Fruit fly (Drosophila melanogaster) whole organism, embryonic: Measurements from ENCODE around the gene Hacd1.

Experiments used
- Atf6 ChIP-seq: fragments of 200-800 bp; sonication (Bioruptor generic); IDR thresholded peaks from 2 replicates; pipeline ENCODE4 v1.3.6; 2022; ENCODE audit warnings: missing biosample characterization, missing genetic modification characterization
- Bdp1 ChIP-seq: fragments of 200-800 bp; sonication (Bioruptor generic); optimal IDR thresholded peaks from 3 replicates; lab custom pipeline; 2016; ENCODE audit warnings: missing biosample characterization, missing genetic modification characterization
- CG10267 ChIP-seq: fragments of 200-800 bp; sonication (Bioruptor generic); optimal IDR thresholded peaks from 2 replicates; lab custom pipeline; 2018; ENCODE audit warnings: missing biosample characterization, mild to moderate bottlenecking, missing genetic modification characterization, moderate library complexity
- CG11085 ChIP-seq: fragments of 200-800 bp; sonication (Bioruptor generic); IDR thresholded peaks from 2 replicates; pipeline ENCODE4 v1.3.6; 2022; ENCODE audit warnings: missing biosample characterization, missing genetic modification characterization
- CG13894 ChIP-seq: fragments of 200-800 bp; sonication (Bioruptor generic); optimal IDR thresholded peaks from 3 replicates; lab custom pipeline; 2018; ENCODE audit warnings: missing biosample characterization, mild to moderate bottlenecking, missing genetic modification characterization, moderate library complexity
- CG15479 ChIP-seq: fragments of 200-800 bp; sonication (Bioruptor generic); optimal IDR thresholded peaks from 3 replicates; lab custom pipeline; 2019; ENCODE audit warnings: missing biosample characterization, mild to moderate bottlenecking, missing genetic modification characterization, moderate library complexity
- CG15601 ChIP-seq: fragments of 200-800 bp; sonication (Bioruptor generic); optimal IDR thresholded peaks from 3 replicates; lab custom pipeline; 2019; ENCODE audit warnings: missing biosample characterization, mild to moderate bottlenecking, missing genetic modification characterization, moderate library complexity
- CG16815 ChIP-seq: fragments of 200-800 bp; sonication (Bioruptor generic); optimal IDR thresholded peaks from 3 replicates; lab custom pipeline; 2017; ENCODE audit warnings: missing biosample characterization, mild to moderate bottlenecking, missing genetic modification characterization
- CG17328 ChIP-seq: fragments of 200-800 bp; sonication (Bioruptor generic); IDR thresholded peaks from 2 replicates; pipeline ENCODE4 v1.3.6; 2022; ENCODE audit warnings: missing biosample characterization, missing genetic modification characterization
- CG17568 ChIP-seq: fragments of 200-800 bp; sonication (Bioruptor generic); optimal IDR thresholded peaks from 2 replicates; lab custom pipeline; 2018; ENCODE audit warnings: missing biosample characterization, mild to moderate bottlenecking, missing genetic modification characterization, moderate library complexity
- CG18764 ChIP-seq: fragments of 200-800 bp; sonication (Bioruptor generic); optimal IDR thresholded peaks from 3 replicates; lab custom pipeline; 2016; ENCODE audit warnings: missing biosample characterization, missing genetic modification characterization
- CG2120 ChIP-seq: fragments of 200-800 bp; sonication (Bioruptor generic); optimal IDR thresholded peaks from 3 replicates; lab custom pipeline; 2016; ENCODE audit warnings: missing biosample characterization, missing genetic modification characterization
- CG2129 ChIP-seq: fragments of 200-800 bp; sonication (Bioruptor generic); IDR thresholded peaks from 2 replicates; pipeline ENCODE4 v1.3.6; 2022; ENCODE audit warnings: missing biosample characterization, missing genetic modification characterization; ENCODE audit not compliant: partially characterized antibody
- CG3065 ChIP-seq: fragments of 200-800 bp; sonication (Bioruptor generic); optimal IDR thresholded peaks from 2 replicates; lab custom pipeline; 2016; ENCODE audit warnings: missing biosample characterization, missing genetic modification characterization
- CG4424 ChIP-seq: fragments of 200-800 bp; sonication (Bioruptor generic); optimal IDR thresholded peaks from 3 replicates; lab custom pipeline; 2016; ENCODE audit warnings: missing biosample characterization, missing genetic modification characterization
- CG6813 ChIP-seq: fragments of 200-800 bp; sonication (Bioruptor generic); optimal IDR thresholded peaks from 2 replicates; lab custom pipeline; 2017; ENCODE audit warnings: missing biosample characterization, missing genetic modification characterization, mild to moderate bottlenecking, moderate library complexity, missing genetic modification reagents
- CG7839 ChIP-seq: fragments of 200-800 bp; sonication (Bioruptor generic); optimal IDR thresholded peaks from 3 replicates; lab custom pipeline; 2018; ENCODE audit warnings: missing biosample characterization, mild to moderate bottlenecking, missing genetic modification characterization, moderate library complexity
- CG9215 ChIP-seq: fragments of 200-800 bp; sonication (Bioruptor generic); IDR thresholded peaks from 2 replicates; pipeline ENCODE4 v1.3.6; 2022; ENCODE audit warnings: missing biosample characterization, missing genetic modification characterization
- CHES-1-like ChIP-seq: fragments of 200-800 bp; sonication (Bioruptor generic); optimal IDR thresholded peaks from 2 replicates; lab custom pipeline; 2016; ENCODE audit warnings: missing biosample characterization, missing genetic modification characterization
- D ChIP-seq, 2 experiments: fragments of 200-800 bp in 1 of 2; fragments of >200 bp in 1 of 2; sonication (Bioruptor generic) in 1 of 2; optimal IDR thresholded peaks; 2 replicates in 1 of 2; 3 replicates in 1 of 2; lab custom pipeline; 2017; ENCODE audit warnings: mild to moderate bottlenecking in 1 of 2, missing biosample characterization in 1 of 2, missing genetic modification characterization in 1 of 2, missing genetic modification reagents in 1 of 2
- Fer3 ChIP-seq: fragments of 200-800 bp; sonication (Bioruptor generic); optimal IDR thresholded peaks from 2 replicates; lab custom pipeline; 2018; ENCODE audit warnings: missing biosample characterization, mild to moderate bottlenecking, missing genetic modification characterization, moderate library complexity
- Hr51 ChIP-seq, 2 experiments: fragments of 200-800 bp; sonication (Bioruptor generic); optimal IDR thresholded peaks; 2 replicates in 1 of 2; 3 replicates in 1 of 2; lab custom pipeline; 2016 to 2018; ENCODE audit warnings: missing biosample characterization in 2 of 2, missing genetic modification characterization in 2 of 2, mild to moderate bottlenecking in 1 of 2, moderate library complexity in 1 of 2
- Meics ChIP-seq: fragments of 200-800 bp; sonication (Bioruptor generic); optimal IDR thresholded peaks from 2 replicates; lab custom pipeline; 2017; ENCODE audit warnings: missing biosample characterization, mild to moderate bottlenecking, missing genetic modification characterization
- Myb ChIP-seq: fragments of 200-800 bp; sonication (Bioruptor generic); optimal IDR thresholded peaks from 2 replicates; lab custom pipeline; 2016; ENCODE audit warnings: missing biosample characterization, missing genetic modification characterization
- NC2β ChIP-seq: fragments of 200-800 bp; sonication (Bioruptor generic); optimal IDR thresholded peaks from 2 replicates; lab custom pipeline; 2016; ENCODE audit warnings: missing biosample characterization, missing genetic modification characterization
- NFAT ChIP-seq: fragments of 200-800 bp; sonication (Bioruptor generic); IDR thresholded peaks from 2 replicates; pipeline ENCODE4 v1.3.6; 2022; ENCODE audit warnings: missing biosample characterization, missing genetic modification characterization
- Nf-YC ChIP-seq: fragments of 200-800 bp; optimal IDR thresholded peaks from 3 replicates; lab custom pipeline; 2019; ENCODE audit warnings: missing biosample characterization, mild to moderate bottlenecking, missing genetic modification characterization, moderate library complexity
- Sox100B ChIP-seq: fragments of 200-800 bp; sonication (Bioruptor generic); optimal IDR thresholded peaks from 3 replicates; lab custom pipeline; 2018; ENCODE audit warnings: missing biosample characterization, mild to moderate bottlenecking, missing genetic modification characterization
- Sry-δ ChIP-seq: fragments of 200-800 bp; sonication (Bioruptor generic); optimal IDR thresholded peaks from 2 replicates; lab custom pipeline; 2016; ENCODE audit warnings: missing biosample characterization, missing genetic modification characterization
- Stat92E ChIP-seq, 3 experiments: fragments of >200 bp in 2 of 3; fragments of 200-800 bp in 1 of 3; sonication (Bioruptor generic) in 1 of 3; optimal IDR thresholded peaks; 2 replicates each; lab custom pipeline; 2017 to 2019; ENCODE audit warnings: missing biosample characterization in 3 of 3, missing genetic modification characterization in 3 of 3, mild to moderate bottlenecking in 1 of 3, moderate library complexity in 1 of 3
- TFAM ChIP-seq: fragments of 200-800 bp; sonication (Bioruptor generic); optimal IDR thresholded peaks from 2 replicates; lab custom pipeline; 2017; ENCODE audit warnings: missing biosample characterization, missing genetic modification characterization, inconsistent platforms
- Taf1 ChIP-seq: fragments of 200-800 bp; sonication (Bioruptor generic); IDR thresholded peaks from 2 replicates; pipeline ENCODE4 v1.3.6; 2022; ENCODE audit warnings: missing biosample characterization, missing genetic modification characterization
- Xrp1 ChIP-seq: fragments of 200-800 bp; sonication (Bioruptor generic); IDR thresholded peaks from 2 replicates; pipeline ENCODE4 v1.3.6; 2022; ENCODE audit warnings: missing biosample characterization, missing genetic modification characterization
- corto ChIP-seq: fragments of 200-800 bp; sonication (Bioruptor generic); optimal IDR thresholded peaks from 2 replicates; lab custom pipeline; 2016; ENCODE audit warnings: missing biosample characterization, mild to moderate bottlenecking, missing genetic modification characterization, moderate library complexity
- crc ChIP-seq: fragments of 200-800 bp; sonication (Bioruptor generic); optimal IDR thresholded peaks from 2 replicates; lab custom pipeline; 2016; ENCODE audit warnings: missing biosample characterization, missing genetic modification characterization
- danr ChIP-seq: fragments of 200-800 bp; sonication (Bioruptor generic); IDR thresholded peaks from 2 replicates; pipeline ENCODE4 v1.3.6; 2022; ENCODE audit warnings: missing biosample characterization, missing genetic modification characterization
- ewg ChIP-seq: fragments of 200-800 bp; sonication (Bioruptor generic); optimal IDR thresholded peaks from 3 replicates; lab custom pipeline; 2017; ENCODE audit warnings: mild to moderate bottlenecking, missing biosample characterization, missing genetic modification reagents, missing genetic modification characterization
- fru ChIP-seq: fragments of >200 bp; optimal IDR thresholded peaks from 2 replicates; lab custom pipeline; 2017
- gt ChIP-seq: fragments of 200-800 bp; sonication (Bioruptor generic); IDR thresholded peaks from 2 replicates; pipeline ENCODE4 v1.3.6; 2022; ENCODE audit warnings: missing biosample characterization, missing genetic modification characterization
- ham ChIP-seq: fragments of 200-800 bp; sonication (Bioruptor generic); IDR thresholded peaks from 2 replicates; pipeline ENCODE4 v1.3.6; 2022; ENCODE audit warnings: missing biosample characterization, missing genetic modification characterization
- inv ChIP-seq: fragments of 200-800 bp; sonication (Bioruptor generic); IDR thresholded peaks from 2 replicates; pipeline ENCODE4 v1.3.6; 2022; ENCODE audit warnings: missing biosample characterization, missing genetic modification characterization; ENCODE audit not compliant: partially characterized antibody
- kay ChIP-seq: fragments of 200-800 bp; sonication (Bioruptor generic); optimal IDR thresholded peaks from 2 replicates; lab custom pipeline; 2016; ENCODE audit warnings: missing biosample characterization, missing genetic modification characterization
- klu ChIP-seq: fragments of 200-800 bp; sonication (Bioruptor generic); IDR thresholded peaks from 2 replicates; pipeline ENCODE4 v1.3.6; 2022; ENCODE audit warnings: missing biosample characterization, missing genetic modification characterization
- nau ChIP-seq: fragments of 200-800 bp; sonication (Bioruptor generic); optimal IDR thresholded peaks from 3 replicates; lab custom pipeline; 2017; ENCODE audit warnings: missing biosample characterization, mild to moderate bottlenecking, missing genetic modification characterization, missing genetic modification reagents
- pan ChIP-seq, 4 experiments: fragments of >200 bp in 3 of 4; fragments of 200-800 bp in 1 of 4; sonication (Bioruptor generic) in 1 of 4; optimal IDR thresholded peaks in 3 of 4; IDR thresholded peaks in 1 of 4; 2 replicates each; pipeline versions ENCODE4 v1.3.6 to Lab custom; 2017 to 2022; ENCODE audit warnings: missing biosample characterization in 2 of 4, missing genetic modification characterization in 2 of 4, mixed read lengths in 1 of 4
- pb ChIP-seq: fragments of 200-800 bp; sonication (Bioruptor generic); optimal IDR thresholded peaks from 3 replicates; lab custom pipeline; 2016; ENCODE audit warnings: missing biosample characterization, missing genetic modification characterization
- ranshi ChIP-seq: fragments of 200-800 bp; sonication (Bioruptor generic); IDR thresholded peaks from 2 replicates; pipeline ENCODE4 v1.3.6; 2022; ENCODE audit warnings: missing biosample characterization, missing genetic modification characterization
- sens-2 ChIP-seq: fragments of 200-800 bp; sonication (Bioruptor generic); IDR thresholded peaks from 2 replicates; pipeline ENCODE4 v1.3.6; 2022; ENCODE audit warnings: missing biosample characterization, missing genetic modification characterization
- slou ChIP-seq: fragments of 200-800 bp; sonication (Bioruptor generic); optimal IDR thresholded peaks from 3 replicates; lab custom pipeline; 2016; ENCODE audit warnings: missing biosample characterization, missing genetic modification characterization
- stc ChIP-seq: fragments of 200-800 bp; sonication (Bioruptor generic); IDR thresholded peaks from 2 replicates; pipeline ENCODE4 v1.3.6; 2022; ENCODE audit warnings: missing biosample characterization, missing genetic modification characterization

Hacd1 gene

DNA sequence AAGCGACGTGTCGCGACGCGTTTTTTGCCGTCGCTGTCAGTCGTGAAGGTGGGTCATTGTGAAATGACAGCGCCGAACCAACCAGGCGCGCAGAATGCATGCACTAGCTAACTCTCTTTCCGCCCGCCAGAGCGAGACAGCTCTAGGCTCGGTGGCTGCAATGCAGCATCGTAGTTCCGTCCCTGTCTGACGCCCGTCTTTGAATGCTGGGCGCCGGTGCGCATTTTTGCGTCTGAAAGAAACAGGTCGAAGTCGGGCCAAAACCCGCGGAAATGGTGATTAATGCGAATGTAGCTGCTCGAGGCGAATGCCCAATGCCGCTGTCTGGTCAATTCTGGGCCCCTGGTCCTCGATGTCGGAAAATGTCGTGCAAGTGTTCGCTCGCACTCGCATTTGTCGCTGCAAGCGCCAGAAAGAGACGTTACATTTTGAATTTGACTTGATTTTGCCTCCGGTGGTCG is 5.3 kb upstream of the Hacd1 start (continued):
- TF ChIP-seq kay (peak; percentile 89), CG15601 (peak; percentile 93), CG15479 (GFP tag; lab: Kevin White, UChicago) (peak; percentile 100), TFAM (GFP tag; lab: Kevin White, UChicago) (no peak), CG13894 (tag; lab: Kevin White, UChicago) (peak; percentile 96), CG10267 (tag; lab: Kevin White, UChicago) (no peak), ranshi (GFP tag; lab: Robert Waterston, UW) (no peak), danr (GFP tag; lab: Robert Waterston, UW) (no peak), CG2129 (GFP tag; lab: Robert Waterston, UW) (no peak), Meics (GFP tag; lab: Kevin White, UChicago) (no peak), NFAT (no peak), Taf1 (GFP tag; lab: Robert Waterston, UW) (no peak), CG6813 (GFP tag; lab: Kevin White, UChicago) (peak; percentile 50), fru (lab: Kevin White, UChicago) (no peak), slou (GFP tag; lab: Kevin White, UChicago) (no peak), CHES-1-like (peak; percentile 45), Nf-YC (tag; lab: Kevin White, UChicago) (peak; percentile 98), Fer3 (tag; lab: Kevin White, UChicago) (peak; percentile 24), stc (GFP tag; lab: Robert Waterston, UW) (no peak), crc (GFP tag; lab: Kevin White, UChicago) (no peak), Atf6 (GFP tag; lab: Robert Waterston, UW) (no peak), CG17568 (peak; percentile 63), Stat92E (GFP tag; optimal IDR thresholded peaks at IDR 0.05; lab: Kevin White, UChicago) (peak in 1 of 3 experiments; percentile 97), pb (GFP tag; lab: Kevin White, UChicago) (peak; percentile 87), nau (GFP tag; lab: Kevin White, UChicago) (peak; percentile 84), Sox100B (GFP tag; lab: Kevin White, UChicago) (peak; percentile 35), Myb (GFP tag; lab: Kevin White, UChicago) (peak; percentile 89), pan (optimal IDR thresholded peaks at IDR 0.05; lab: Kevin White, UChicago) (no peak), pan (GFP tag; optimal IDR thresholded peaks at IDR 0.05 in 1 of 2, IDR thresholded peaks at IDR 0.05 in 1 of 2) (no peak), CG16815 (GFP tag; lab: Kevin White, UChicago) (no peak), sens-2 (GFP tag; lab: Robert Waterston, UW) (no peak), Hr51 (GFP tag; optimal IDR thresholded peaks at IDR 0.05; lab: Kevin White, UChicago) (peak; percentile 9 to 69), NC2β (peak; percentile 66), CG7839 (tag; lab: Kevin White, UChicago) (peak; percentile 59), D (optimal IDR thresholded peaks at IDR 0.05; lab: Kevin White, UChicago) (peak; percentile 97), D (GFP tag; optimal IDR thresholded peaks at IDR 0.05; lab: Kevin White, UChicago) (peak; percentile 5), Xrp1 (no peak), Sry-δ (GFP tag; lab: Kevin White, UChicago) (peak; percentile 15), CG4424 (GFP tag; lab: Kevin White, UChicago) (no peak), inv (GFP tag; lab: Robert Waterston, UW) (no peak), CG11085 (no peak), ewg (GFP tag; lab: Kevin White, UChicago) (peak; percentile 68), CG2120 (GFP tag; lab: Kevin White, UChicago) (no peak), CG18764 (GFP tag; lab: Kevin White, UChicago) (peak; percentile 56), klu (GFP tag; lab: Robert Waterston, UW) (no peak), CG9215 (no peak), ham (GFP tag; lab: Robert Waterston, UW) (no peak), CG17328 (no peak), corto (no peak), CG3065 (peak; percentile 41), gt (GFP tag; lab: Robert Waterston, UW) (no peak), Bdp1 (GFP tag; lab: Kevin White, UChicago) (peak; percentile 14)
